Worm (Caenorhabditis elegans): Measurements from ENCODE around the gene col-160.

DNA sequence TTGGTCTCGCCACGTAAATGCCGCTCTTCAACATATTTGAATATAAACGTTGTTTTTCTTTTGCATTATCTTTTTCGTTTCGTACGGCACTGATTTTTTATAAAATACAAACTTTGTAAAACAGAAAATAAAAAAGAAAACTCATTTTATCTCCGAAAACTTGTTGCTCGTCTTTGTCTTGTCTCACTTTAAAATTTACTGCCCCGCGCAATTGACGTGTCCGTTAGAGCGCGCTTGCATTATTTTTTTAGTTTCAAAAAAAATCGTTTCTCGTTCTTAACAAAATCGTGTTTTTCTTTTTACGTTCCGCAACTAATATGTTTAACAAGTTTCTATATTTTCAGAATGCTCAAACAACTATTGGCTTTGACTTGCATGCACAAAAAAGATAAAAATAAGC lies 49.4 kb downstream of the col-160 start, which contains the start of gene noca-1:
- no peak for TF ChIP-seq Y55F3AM.14 (GFP tag; optimal IDR thresholded peaks at IDR 0.05)
- TF ChIP-seq mdl-1 (tag; optimal IDR thresholded peaks at IDR 0.05): no peak
- TF ChIP-seq mbf-1 (tag; optimal IDR thresholded peaks at IDR 0.05): no peak
- no peak for TF ChIP-seq ama-1 (optimal IDR thresholded peaks at IDR 0.05)
- no peak for TF ChIP-seq nhr-11 (tag; optimal IDR thresholded peaks at IDR 0.05)
- TF ChIP-seq elt-1 (tag; optimal IDR thresholded peaks at IDR 0.05): no peak
- TF ChIP-seq nhr-77 (tag; optimal IDR thresholded peaks at IDR 0.05): no peak
